Worm (Caenorhabditis elegans) whole organism, young adult: Measurements from ENCODE around the gene F31E9.6.
A peak's percentile ranks its signal among the peaks of the same experiment; 100 is the strongest.

Experiments used
- B0035.1 ChIP-seq: sonication (generic microtip); optimal IDR thresholded peaks from 2 replicates; lab custom pipeline; 2016; ENCODE audit warnings: missing genetic modification characterization, mild to moderate bottlenecking, missing compliant biosample characterization, missing genotype, missing genetic modification reagents
- D2030.7 ChIP-seq: fragments of 200-800 bp; sonication (Bioruptor generic); IDR thresholded peaks from 2 replicates; pipeline ENCODE4 v1.3.6; 2022; ENCODE audit warnings: missing genetic modification reagents, missing genetic modification characterization, missing compliant biosample characterization
- F10E7.11 ChIP-seq: sonication (generic microtip); optimal IDR thresholded peaks from 2 replicates; lab custom pipeline; 2017; ENCODE audit warnings: mild to moderate bottlenecking, missing genetic modification characterization, moderate library complexity, missing compliant biosample characterization
- F57A8.1 ChIP-seq: fragments of 200-800 bp; sonication (Bioruptor generic); optimal IDR thresholded peaks from 2 replicates; lab custom pipeline; 2018; ENCODE audit warnings: mild to moderate bottlenecking, missing genetic modification characterization, moderate library complexity, missing compliant biosample characterization
- F57C9.4 ChIP-seq: sonication (generic microtip); optimal IDR thresholded peaks from 2 replicates; lab custom pipeline; 2017; ENCODE audit warnings: mild to moderate bottlenecking, missing genetic modification characterization, missing compliant biosample characterization
- T07F8.4 ChIP-seq: sonication (generic microtip); optimal IDR thresholded peaks from 2 replicates; lab custom pipeline; 2016; ENCODE audit warnings: mild to moderate bottlenecking, missing genetic modification characterization, moderate library complexity, missing compliant biosample characterization
- Y67H2A.10 ChIP-seq: fragments of 200-800 bp; sonication (Bioruptor generic); conservative IDR thresholded peaks from 2 replicates; pipeline ENCODE4 v1.3.6; 2022; ENCODE audit warnings: missing genetic modification reagents, missing genetic modification characterization, missing compliant biosample characterization
- aptf-2 ChIP-seq: fragments of 200-800 bp; sonication (Bioruptor generic); conservative IDR thresholded peaks from 2 replicates; pipeline ENCODE4 v1.3.6; 2022; ENCODE audit warnings: missing genetic modification reagents, missing genetic modification characterization, missing compliant biosample characterization
- aptf-3 ChIP-seq: fragments of 200-800 bp; sonication (Bioruptor generic); IDR thresholded peaks from 2 replicates; pipeline ENCODE4 v1.3.6; 2022; ENCODE audit warnings: missing genetic modification characterization, missing compliant biosample characterization
- atf-7 ChIP-seq: sonication (generic microtip); optimal IDR thresholded peaks from 2 replicates; lab custom pipeline; 2017; ENCODE audit warnings: mild to moderate bottlenecking, missing genetic modification characterization, missing compliant biosample characterization
- ceh-79 ChIP-seq: sonication (generic microtip); optimal IDR thresholded peaks from 2 replicates; lab custom pipeline; 2017; ENCODE audit warnings: mild to moderate bottlenecking, missing genetic modification characterization, missing compliant biosample characterization
- ceh-91 ChIP-seq: fragments of 200-800 bp; sonication (Bioruptor generic); IDR thresholded peaks from 2 replicates; pipeline ENCODE4 v1.3.6; 2022; ENCODE audit warnings: missing genetic modification reagents, missing genetic modification characterization, missing compliant biosample characterization
- die-1 ChIP-seq: sonication (generic microtip); optimal IDR thresholded peaks from 2 replicates; lab custom pipeline; 2016; ENCODE audit warnings: missing genotype, mild to moderate bottlenecking, missing genetic modification characterization, missing compliant biosample characterization
- dpl-1 ChIP-seq: fragments of 150-350 bp; optimal IDR thresholded peaks from 2 replicates; lab custom pipeline; 2014; ENCODE audit warnings: missing biosample characterization, missing genetic modification reagents, missing genetic modification characterization
- egrh-3 ChIP-seq: fragments of 200-800 bp; sonication (Bioruptor generic); IDR thresholded peaks from 2 replicates; pipeline ENCODE4 v1.3.6; 2022; ENCODE audit warnings: missing genetic modification reagents, missing genetic modification characterization, missing compliant biosample characterization
- lsl-1 ChIP-seq: fragments of 200-800 bp; sonication (Bioruptor generic); optimal IDR thresholded peaks from 2 replicates; lab custom pipeline; 2018; ENCODE audit warnings: mild to moderate bottlenecking, missing genetic modification characterization, moderate library complexity, missing compliant biosample characterization
- lsy-27 ChIP-seq: sonication (generic microtip); optimal IDR thresholded peaks from 2 replicates; lab custom pipeline; 2017; ENCODE audit warnings: missing genetic modification characterization, mild to moderate bottlenecking, missing compliant biosample characterization, antibody characterized with exemption, missing genotype, borderline replicate concordance; ENCODE audit not compliant: insufficient read depth
- madf-3 ChIP-seq: fragments of 200-800 bp; sonication (Bioruptor generic); IDR thresholded peaks from 2 replicates; pipeline ENCODE4 v1.3.6; 2022; ENCODE audit warnings: missing genetic modification reagents, missing genetic modification characterization, missing compliant biosample characterization
- mcd-1 ChIP-seq: fragments of 200-800 bp; sonication (Bioruptor generic); IDR thresholded peaks from 2 replicates; pipeline ENCODE4 v1.3.6; 2022; ENCODE audit warnings: missing genetic modification reagents, missing genetic modification characterization, missing compliant biosample characterization
- nfyb-1 ChIP-seq: fragments of 200-800 bp; sonication (Bioruptor generic); IDR thresholded peaks from 2 replicates; pipeline ENCODE4 v1.3.6; 2022; ENCODE audit warnings: missing genetic modification reagents, missing genetic modification characterization, missing compliant biosample characterization
- nhr-120 ChIP-seq: fragments of 200-800 bp; sonication (Bioruptor generic); IDR thresholded peaks from 2 replicates; pipeline ENCODE4 v1.3.6; 2022; ENCODE audit warnings: missing genetic modification characterization, missing compliant biosample characterization
- nhr-179 ChIP-seq: sonication (generic microtip); optimal IDR thresholded peaks from 2 replicates; lab custom pipeline; 2016; ENCODE audit warnings: mild to moderate bottlenecking, missing genetic modification characterization, missing compliant biosample characterization
- sea-2 ChIP-seq: fragments of 200-800 bp; sonication (Bioruptor generic); IDR thresholded peaks from 2 replicates; pipeline ENCODE4 v1.3.6; 2022; ENCODE audit warnings: missing genetic modification characterization, missing compliant biosample characterization
- snpc-1.1 ChIP-seq: sonication (generic microtip); optimal IDR thresholded peaks from 2 replicates; lab custom pipeline; 2017; ENCODE audit warnings: missing genetic modification characterization, mild to moderate bottlenecking, missing compliant biosample characterization, antibody characterized with exemption, moderate library complexity, missing genotype, missing genetic modification reagents; ENCODE audit not compliant: insufficient read depth
- snpc-4 ChIP-seq, 5 experiments: fragments of 150-350 bp in 1 of 5; sonication (generic microtip) in 4 of 5; optimal IDR thresholded peaks; 2 replicates each; lab custom pipeline; 2014 to 2018; ENCODE audit warnings: missing genetic modification characterization in 5 of 5, missing biosample characterization in 3 of 5, antibody characterized with exemption in 2 of 5, mild to moderate bottlenecking in 2 of 5, missing compliant biosample characterization in 2 of 5, missing genotype in 2 of 5, moderate library complexity in 2 of 5, missing genetic modification reagents in 1 of 5
- tlf-1 ChIP-seq: fragments of 200-800 bp; sonication (Bioruptor generic); optimal IDR thresholded peaks from 2 replicates; lab custom pipeline; 2018; ENCODE audit warnings: mild to moderate bottlenecking, missing genetic modification characterization, missing compliant biosample characterization
- unc-62 ChIP-seq: fragments of 150-350 bp; optimal IDR thresholded peaks from 2 replicates; lab custom pipeline; 2014; ENCODE audit warnings: missing biosample characterization, missing genetic modification reagents, missing genetic modification characterization
- zfh-2 ChIP-seq: fragments of 200-800 bp; sonication (Bioruptor generic); conservative IDR thresholded peaks from 2 replicates; pipeline ENCODE4 v1.3.6; 2022; ENCODE audit warnings: missing genetic modification reagents, missing genetic modification characterization, missing compliant biosample characterization
- zim-3 ChIP-seq: sonication (generic microtip); optimal IDR thresholded peaks from 2 replicates; lab custom pipeline; 2017; ENCODE audit warnings: mild to moderate bottlenecking, missing genetic modification characterization, moderate library complexity, missing compliant biosample characterization
- ztf-18 ChIP-seq: sonication (generic microtip); optimal IDR thresholded peaks from 2 replicates; lab custom pipeline; 2016; ENCODE audit warnings: missing genotype, mild to moderate bottlenecking, missing genetic modification characterization, missing compliant biosample characterization
- ztf-22 ChIP-seq: fragments of 200-800 bp; sonication (Bioruptor generic); optimal IDR thresholded peaks from 2 replicates; lab custom pipeline; 2018; ENCODE audit warnings: mild to moderate bottlenecking, missing genetic modification characterization, moderate library complexity, missing compliant biosample characterization
- ztf-6 ChIP-seq: fragments of 200-800 bp; sonication (Bioruptor generic); IDR thresholded peaks from 2 replicates; pipeline ENCODE4 v1.3.6; 2022; ENCODE audit warnings: missing genetic modification reagents, missing genetic modification characterization, missing compliant biosample characterization

The F31E9.6 gene

DNA sequence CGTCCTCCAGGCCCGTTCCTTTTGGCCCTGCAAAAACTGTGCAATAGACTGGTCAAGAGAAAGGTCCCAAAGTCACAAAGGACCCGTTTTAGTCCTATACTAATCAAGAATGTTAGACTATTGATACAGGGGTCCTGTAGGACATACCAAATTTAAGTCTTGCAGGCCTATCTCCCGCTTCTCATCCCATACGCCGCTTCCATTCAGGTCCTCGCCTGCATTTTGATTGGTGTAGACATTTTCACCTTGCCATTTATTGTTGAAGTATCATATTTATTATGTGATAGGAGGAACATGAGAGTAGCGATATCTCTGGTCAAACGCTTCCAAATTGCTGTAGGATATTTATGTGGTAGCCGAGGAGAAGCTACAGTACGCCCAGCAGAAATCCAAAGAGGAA is 2.3 kb upstream of the F31E9.6 start:
- TF ChIP-seq mcd-1 (GFP tag; lab: Robert Waterston, UW) = no peak
- TF ChIP-seq sea-2 (GFP tag; lab: Robert Waterston, UW) = 0 out of 2 replicates have a peak, but pooled peaks have one; percentile 56
- TF ChIP-seq nhr-179 (tag; lab: Kevin White, UChicago) = no peak
- no peak for TF ChIP-seq zfh-2
- no peak for TF ChIP-seq T07F8.4 (tag; lab: Kevin White, UChicago)
- no peak for TF ChIP-seq lsl-1 (GFP tag; lab: Kevin White, UChicago)

DNA sequence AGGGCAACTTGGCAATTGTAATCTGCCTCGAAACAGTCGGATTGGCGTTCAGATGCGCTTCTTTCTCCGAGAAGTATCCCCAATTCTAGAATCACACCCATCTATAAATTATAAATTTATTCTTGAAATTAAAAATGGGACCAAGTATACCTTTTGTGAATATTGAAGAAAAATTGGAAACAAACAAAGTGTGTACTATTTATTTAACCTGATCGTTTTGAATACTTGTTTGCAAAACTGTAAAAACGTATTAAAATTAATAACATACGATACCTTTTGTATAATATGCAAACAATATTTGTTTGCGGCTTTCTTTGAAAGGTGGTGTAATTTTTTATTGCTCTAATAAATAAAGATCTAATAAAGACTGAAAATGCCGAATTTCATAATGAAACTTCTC is 2.6 kb downstream of the F31E9.6 start, which contains the start of gene Y61B8B.3:
Gene Y61B8B.3, minus strand, starts transcription at position 101 of the 400 bp plus-strand sequence.
- TF ChIP-seq snpc-1.1 (tag; lab: Kevin White, UChicago) (no peak), D2030.7 (GFP tag; lab: Robert Waterston, UW) (no peak), madf-3 (GFP tag; lab: Robert Waterston, UW) (no peak), tlf-1 (no peak), B0035.1 (tag; lab: Kevin White, UChicago) (no peak), nfyb-1 (GFP tag; lab: Robert Waterston, UW) (no peak), ztf-22 (GFP tag; lab: Kevin White, UChicago) (no peak)

DNA sequence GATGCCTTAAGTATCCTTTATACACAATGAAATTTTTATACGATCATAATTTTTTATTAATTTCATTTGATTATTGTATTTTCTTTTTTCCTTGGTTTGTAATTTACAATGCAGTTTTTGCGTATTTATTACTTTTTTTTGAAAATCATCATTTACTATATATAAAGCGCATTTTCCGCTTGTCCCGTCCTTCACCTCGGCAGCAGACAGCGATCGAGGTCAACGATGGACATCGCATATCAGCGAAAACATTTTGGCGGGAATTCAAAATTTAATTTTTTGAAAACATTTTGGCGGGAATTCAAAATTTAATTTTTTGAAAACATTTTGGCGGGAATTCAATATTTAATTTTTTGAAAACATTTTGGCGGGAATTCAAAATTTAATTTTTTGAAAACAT is 7.0 kb downstream of the F31E9.6 start:
- TF ChIP-seq snpc-4 (GFP tag; optimal IDR thresholded peaks at IDR 0.05; lab: Kevin White, UChicago) (no peak), snpc-4 (tag; optimal IDR thresholded peaks at IDR 0.05; lab: Kevin White, UChicago) (peak in 2 of 4 experiments; percentile 52 to 62), die-1 (tag; lab: Kevin White, UChicago) (no peak)

DNA sequence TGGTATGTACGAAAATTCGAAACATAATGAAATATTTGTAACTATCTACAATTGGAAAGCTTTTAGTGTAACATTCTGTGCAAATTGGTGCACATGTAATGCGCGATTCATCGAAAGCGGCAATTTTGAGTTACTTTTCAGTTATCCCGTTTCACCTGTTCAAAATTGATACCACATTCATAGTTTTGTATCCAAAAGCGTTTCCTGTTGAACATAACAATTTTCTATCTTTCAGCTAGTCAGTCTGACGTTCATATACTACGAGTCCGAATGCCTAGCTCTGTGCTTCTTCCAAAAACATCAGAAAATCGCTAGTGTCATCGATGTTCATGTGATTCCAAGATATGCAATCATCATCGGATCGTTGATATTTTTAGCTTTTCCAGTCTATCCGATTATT is 11.6 kb downstream of the F31E9.6 start:
- no peak for TF ChIP-seq zim-3 (tag; lab: Kevin White, UChicago)
- TF ChIP-seq atf-7 (tag; lab: Kevin White, UChicago) = no peak
- no peak for TF ChIP-seq ceh-79
- TF ChIP-seq F10E7.11 (tag; lab: Kevin White, UChicago) = no peak
- TF ChIP-seq dpl-1 (GFP tag; lab: Kevin White, UChicago) = no peak
- no peak for TF ChIP-seq egrh-3 (GFP tag; lab: Robert Waterston, UW)
- no peak for TF ChIP-seq tlf-1
- no peak for TF ChIP-seq ceh-91 (GFP tag; lab: Robert Waterston, UW)

DNA sequence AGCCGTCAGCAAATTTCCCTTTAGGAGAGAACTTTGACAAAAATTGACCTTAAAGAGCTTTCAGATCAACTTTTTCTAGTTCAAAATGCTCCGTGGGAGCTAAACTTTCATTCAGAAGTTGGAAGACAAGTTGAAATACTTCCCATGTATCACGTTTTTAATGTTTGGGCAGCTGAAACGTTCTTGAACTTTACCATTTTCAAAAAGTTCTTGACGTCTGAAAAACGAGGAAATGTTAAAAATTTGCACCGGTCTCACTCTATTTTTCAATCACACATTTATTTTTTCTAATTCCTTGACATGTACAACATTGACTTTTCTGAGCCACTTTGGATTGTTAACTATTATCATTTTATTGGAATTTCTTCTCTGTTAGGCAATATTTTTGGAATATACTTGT is 12.2 kb downstream of the F31E9.6 start, which contains the start of gene sri-70:
Gene sri-70, plus strand, starts transcription at position 301 of the 400 bp plus-strand sequence.
- TF ChIP-seq zfh-2 (no peak), Y67H2A.10 (GFP tag; lab: Robert Waterston, UW) (no peak), lsy-27 (no peak), nhr-120 (no peak), B0035.1 (tag; lab: Kevin White, UChicago) (no peak), ztf-6 (GFP tag; lab: Robert Waterston, UW) (no peak), aptf-3 (GFP tag; lab: Robert Waterston, UW) (no peak), aptf-2 (no peak), unc-62 (GFP tag; lab: Kevin White, UChicago) (no peak), F10E7.11 (tag; lab: Kevin White, UChicago) (no peak), ztf-18 (tag; lab: Kevin White, UChicago) (no peak), F57A8.1 (no peak), egrh-3 (GFP tag; lab: Robert Waterston, UW) (no peak), F57C9.4 (tag; lab: Kevin White, UChicago) (no peak)
